Worm (Caenorhabditis elegans) whole organism, L4 larva: ENCODE results near the gene Y49E10.21.

Experiments used
- F26F4.8 ChIP-seq: fragments of 200-800 bp; sonication (Bioruptor generic); conservative IDR thresholded peaks from 2 replicates; pipeline ENCODE4 v1.3.6; 2022; ENCODE audit warnings: missing genetic modification characterization, missing compliant biosample characterization
- Y5F2A.4 ChIP-seq: fragments of 200-800 bp; sonication (Bioruptor generic); optimal IDR thresholded peaks from 2 replicates; lab custom pipeline; 2018; ENCODE audit warnings: mild to moderate bottlenecking, missing genetic modification characterization, missing compliant biosample characterization
- Y75B8A.6 ChIP-seq: fragments of 200-800 bp; sonication (Bioruptor generic); IDR thresholded peaks from 2 replicates; pipeline ENCODE4 v1.3.6; 2022; ENCODE audit warnings: missing genetic modification reagents, missing genetic modification characterization, missing compliant biosample characterization
- aha-1 ChIP-seq: fragments of 150-350 bp; peaks from one replicate; lab custom pipeline; 2014; ENCODE audit warnings: missing biosample characterization, missing genetic modification characterization
- aly-2 ChIP-seq: sonication (generic microtip); optimal IDR thresholded peaks from 2 replicates; lab custom pipeline; 2018; ENCODE audit warnings: missing biosample characterization, missing genetic modification characterization
- arid-1 ChIP-seq: fragments of 200-800 bp; sonication (Bioruptor generic); conservative IDR thresholded peaks from 2 replicates; pipeline ENCODE4 v1.3.6; 2022; ENCODE audit warnings: missing genetic modification reagents, missing genetic modification characterization, missing compliant biosample characterization
- ceh-20 ChIP-seq: fragments of 200-800 bp; sonication (Bioruptor generic); IDR thresholded peaks from 2 replicates; pipeline ENCODE4 v1.3.6; 2022; ENCODE audit warnings: missing genetic modification reagents, missing genetic modification characterization, missing compliant biosample characterization
- daf-12 ChIP-seq: fragments of 150-350 bp; optimal IDR thresholded peaks from 2 replicates; lab custom pipeline; 2014; ENCODE audit warnings: missing biosample characterization, missing genetic modification reagents, missing genetic modification characterization
- dmd-9 ChIP-seq: fragments of 200-800 bp; sonication (Bioruptor generic); IDR thresholded peaks from 2 replicates; pipeline ENCODE4 v1.3.6; 2022; ENCODE audit warnings: missing genetic modification reagents, missing genetic modification characterization, missing compliant biosample characterization
- fkh-10 ChIP-seq: fragments of 150-350 bp; optimal IDR thresholded peaks from 2 replicates; lab custom pipeline; 2014; ENCODE audit warnings: missing biosample characterization, missing genetic modification reagents, missing genetic modification characterization
- hif-1 ChIP-seq, 2 experiments: sonication (generic microtip); optimal IDR thresholded peaks; 2 replicates each; lab custom pipeline; 2016 to 2017; ENCODE audit warnings: missing compliant biosample characterization in 2 of 2, missing genetic modification characterization in 2 of 2, missing genetic modification reagents in 2 of 2, missing genotype in 2 of 2, mild to moderate bottlenecking in 1 of 2
- lin-29 ChIP-seq: fragments of 200-800 bp; sonication (Bioruptor generic); IDR thresholded peaks from 2 replicates; pipeline ENCODE4 v1.3.6; 2022; ENCODE audit warnings: missing genetic modification reagents, missing genetic modification characterization, missing compliant biosample characterization
- lin-38 ChIP-seq: fragments of 200-800 bp; sonication (Bioruptor generic); IDR thresholded peaks from 2 replicates; pipeline ENCODE4 v1.3.6; 2022; ENCODE audit warnings: missing genetic modification reagents, missing genetic modification characterization, missing compliant biosample characterization
- lir-3 ChIP-seq: sonication (generic microtip); optimal IDR thresholded peaks from 2 replicates; lab custom pipeline; 2016; ENCODE audit warnings: mild to moderate bottlenecking, missing genetic modification characterization, missing compliant biosample characterization
- lsy-2 ChIP-seq, 2 experiments: fragments of 150-350 bp in 1 of 2; sonication (generic microtip) in 1 of 2; optimal IDR thresholded peaks; 2 replicates each; lab custom pipeline; 2014 to 2017; ENCODE audit warnings: missing biosample characterization in 2 of 2, missing genetic modification characterization in 2 of 2
- mes-2 ChIP-seq: sonication (generic microtip); optimal IDR thresholded peaks from 2 replicates; lab custom pipeline; 2016; ENCODE audit warnings: missing genotype, mild to moderate bottlenecking, missing genetic modification characterization, missing compliant biosample characterization; ENCODE audit not compliant: poor library complexity, severe bottlenecking
- mxl-3 ChIP-seq: fragments of 200-800 bp; sonication (Bioruptor generic); optimal IDR thresholded peaks from 2 replicates; lab custom pipeline; 2018; ENCODE audit warnings: mild to moderate bottlenecking, missing genetic modification characterization, missing compliant biosample characterization
- nhr-25 ChIP-seq: sonication (generic microtip); optimal IDR thresholded peaks from 2 replicates; lab custom pipeline; 2017; ENCODE audit warnings: missing genetic modification characterization, mild to moderate bottlenecking, missing compliant biosample characterization, antibody characterized with exemption, moderate library complexity, borderline replicate concordance; ENCODE audit not compliant: insufficient read depth
- nhr-76 ChIP-seq: fragments of 150-350 bp; optimal IDR thresholded peaks from 2 replicates; lab custom pipeline; 2014; ENCODE audit warnings: missing biosample characterization, missing genetic modification characterization
- pha-4 ChIP-seq, 2 experiments: fragments of 150-350 bp in 1 of 2; fragments of 200-800 bp in 1 of 2; sonication (Bioruptor generic) in 1 of 2; IDR thresholded peaks in 1 of 2; optimal IDR thresholded peaks in 1 of 2; 2 replicates each; pipeline versions ENCODE4 v1.3.6 to Lab custom; 2014 to 2022; ENCODE audit warnings: missing genetic modification characterization in 2 of 2, missing genetic modification reagents in 2 of 2, missing biosample characterization in 1 of 2, missing compliant biosample characterization in 1 of 2
- rbr-2 ChIP-seq: sonication (generic microtip); optimal IDR thresholded peaks from 2 replicates; lab custom pipeline; 2016; ENCODE audit warnings: missing genotype, missing genetic modification characterization, missing compliant biosample characterization
- sdz-12 ChIP-seq: fragments of 200-800 bp; sonication (Bioruptor generic); optimal IDR thresholded peaks from 2 replicates; lab custom pipeline; 2018; ENCODE audit warnings: mild to moderate bottlenecking, missing genetic modification characterization, missing compliant biosample characterization
- set-16 ChIP-seq: fragments of 200-800 bp; sonication (Bioruptor generic); IDR thresholded peaks from 2 replicates; pipeline ENCODE4 v1.3.6; 2022; ENCODE audit warnings: missing genetic modification reagents, missing genetic modification characterization, missing compliant biosample characterization
- snpc-1.2 ChIP-seq: fragments of 200-800 bp; sonication (Bioruptor generic); IDR thresholded peaks from 2 replicates; pipeline ENCODE4 v1.3.6; 2022; ENCODE audit warnings: missing genetic modification reagents, missing genetic modification characterization, missing compliant biosample characterization
- spr-3 ChIP-seq: fragments of 200-800 bp; sonication (Bioruptor generic); optimal IDR thresholded peaks from 2 replicates; lab custom pipeline; 2018; ENCODE audit warnings: mild to moderate bottlenecking, missing genetic modification characterization, missing compliant biosample characterization
- tag-97 ChIP-seq: fragments of 200-800 bp; sonication (Bioruptor generic); IDR thresholded peaks from 2 replicates; pipeline ENCODE4 v1.3.6; 2022; ENCODE audit warnings: missing genetic modification characterization, missing compliant biosample characterization
- unc-130 ChIP-seq: sonication (generic microtip); optimal IDR thresholded peaks from 2 replicates; lab custom pipeline; 2016; ENCODE audit warnings: missing genetic modification reagents, missing genetic modification characterization, missing compliant biosample characterization
- zfp-2 ChIP-seq: sonication (generic microtip); optimal IDR thresholded peaks from 2 replicates; lab custom pipeline; 2016; ENCODE audit warnings: mild to moderate bottlenecking, missing genetic modification characterization, missing compliant biosample characterization
- ztf-11 ChIP-seq: fragments of 150-350 bp; optimal IDR thresholded peaks from 2 replicates; lab custom pipeline; 2014; ENCODE audit warnings: missing biosample characterization, missing genetic modification characterization

Y49E10.21 gene

ce11 chrIII:12455651-12456420 is 1.6 kb upstream of the Y49E10.21 start:
- TF ChIP-seq mxl-3 (GFP tag; lab: Kevin White, UChicago) (no peak), mes-2 (tag; lab: Kevin White, UChicago) (peak; percentile 47), lsy-2 (tag; optimal IDR thresholded peaks at IDR 0.05; lab: Kevin White, UChicago) (peak in 1 of 2 experiments; percentile 33), aha-1 (tag; lab: Kevin White, UChicago) (peak; percentile 49), dmd-9 (GFP tag; lab: Robert Waterston, UW) (no peak), lin-38 (GFP tag; lab: Robert Waterston, UW) (peak; percentile 67), ztf-11 (no peak)

DNA sequence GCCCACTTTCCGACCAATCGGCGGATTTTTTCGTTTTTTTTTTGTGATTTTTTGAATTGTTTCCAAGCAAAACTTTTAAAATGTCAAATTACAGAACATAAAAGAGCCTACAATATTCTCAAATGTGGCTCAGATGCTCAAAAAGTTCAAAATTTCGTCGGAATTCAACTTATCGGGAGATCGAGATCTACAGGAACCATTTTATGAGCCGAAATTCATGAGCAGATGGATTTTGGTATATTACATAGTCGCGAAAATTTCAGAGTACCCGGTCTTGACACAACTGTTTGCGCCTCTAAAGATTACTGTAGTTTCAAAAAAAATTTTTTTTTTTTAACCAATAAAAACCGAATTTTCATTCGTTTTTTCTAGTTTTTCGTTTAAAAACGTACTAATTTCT is 1.6 kb downstream of the Y49E10.21 start:
- TF ChIP-seq nhr-25 (tag; lab: Kevin White, UChicago) (no peak), spr-3 (GFP tag; lab: Kevin White, UChicago) (no peak), aha-1 (tag; lab: Kevin White, UChicago) (peak; percentile 92), F26F4.8 (GFP tag; lab: Robert Waterston, UW) (no peak), rbr-2 (tag; lab: Kevin White, UChicago) (no peak), ceh-20 (GFP tag; lab: Robert Waterston, UW) (no peak), hif-1 (tag; optimal IDR thresholded peaks at IDR 0.05; lab: Kevin White, UChicago) (no peak), lir-3 (tag; lab: Kevin White, UChicago) (no peak), Y5F2A.4 (no peak)

- TF ChIP-seq snpc-1.2 (no peak), fkh-10 (GFP tag; lab: Kevin White, UChicago) (no peak), Y75B8A.6 (GFP tag; lab: Robert Waterston, UW) (no peak), unc-130 (no peak), tag-97 (no peak)
Observed at ce11 chrIII:12466310-12466709, 8.9 kb downstream of the Y49E10.21 start, which contains the start of gene pstk-1. Gene pstk-1 (plus strand): TSS chrIII:12466610.

- TF ChIP-seq zfp-2 (tag; lab: Kevin White, UChicago) = no peak
- TF ChIP-seq aha-1 (tag; lab: Kevin White, UChicago) = no peak
- TF ChIP-seq dmd-9 (GFP tag; lab: Robert Waterston, UW) = no peak
- TF ChIP-seq nhr-76 (tag; lab: Kevin White, UChicago) = no peak
- no peak for TF ChIP-seq fkh-10 (GFP tag; lab: Kevin White, UChicago)
Observed at ce11 chrIII:12468869-12469268, 11.5 kb downstream of the Y49E10.21 start, which contains the start of gene Y49E10.29. Gene Y49E10.29 (plus strand): TSS chrIII:12469169.

ce11 chrIII:12469800-12470199 is 12.4 kb downstream of the Y49E10.21 start:
- TF ChIP-seq daf-12 (tag; lab: Kevin White, UChicago) (no peak), aly-2 (tag; lab: Kevin White, UChicago) (no peak), lin-29 (GFP tag; lab: Robert Waterston, UW) (no peak), sdz-12 (GFP tag; lab: Kevin White, UChicago) (no peak), set-16 (GFP tag; lab: Robert Waterston, UW) (peak; percentile 88), arid-1 (GFP tag; lab: Robert Waterston, UW) (no peak), pha-4 (GFP tag; IDR thresholded peaks at IDR 0.05; lab: Robert Waterston, UW) (no peak), pha-4 (tag; optimal IDR thresholded peaks at IDR 0.05; lab: Kevin White, UChicago) (no peak)
